Fruit fly (Drosophila melanogaster) whole organism, embryonic: Measurements from ENCODE around the gene spd-2.

ENCODE experiments used
- BEAF-32 ChIP-seq: fragments of 200-800 bp; sonication (Bioruptor generic); optimal IDR thresholded peaks from 3 replicates; lab custom pipeline; 2017; ENCODE audit warnings: missing biosample characterization, missing genetic modification characterization, mild to moderate bottlenecking, moderate library complexity, missing genetic modification reagents
- Bgb ChIP-seq: fragments of 200-800 bp; sonication (Bioruptor generic); IDR thresholded peaks from 2 replicates; pipeline ENCODE4 v1.3.6; 2022; ENCODE audit warnings: missing biosample characterization, missing genetic modification characterization; ENCODE audit not compliant: partially characterized antibody
- CG10147 ChIP-seq: fragments of 200-800 bp; sonication (Bioruptor generic); optimal IDR thresholded peaks from 2 replicates; lab custom pipeline; 2019; ENCODE audit warnings: missing biosample characterization, mild to moderate bottlenecking, missing genetic modification characterization, moderate library complexity
- CG1024 ChIP-seq: fragments of 200-800 bp; sonication (Bioruptor generic); IDR thresholded peaks from 2 replicates; pipeline ENCODE4 v1.3.6; 2022; ENCODE audit warnings: missing biosample characterization, missing genetic modification characterization
- CG10366 ChIP-seq: fragments of 200-800 bp; sonication (Bioruptor generic); IDR thresholded peaks from 2 replicates; pipeline ENCODE4 v1.3.6; 2022; ENCODE audit warnings: missing biosample characterization, missing genetic modification characterization
- CG12942 ChIP-seq: fragments of 200-800 bp; sonication (Bioruptor generic); optimal IDR thresholded peaks from 3 replicates; lab custom pipeline; 2016; ENCODE audit warnings: missing biosample characterization, missing genetic modification characterization
- CG14710 ChIP-seq: fragments of 200-800 bp; sonication (Bioruptor generic); optimal IDR thresholded peaks from 3 replicates; lab custom pipeline; 2019; ENCODE audit warnings: missing biosample characterization, mild to moderate bottlenecking, missing genetic modification characterization, moderate library complexity
- CG16779 ChIP-seq: fragments of 200-800 bp; sonication (Bioruptor generic); IDR thresholded peaks from 2 replicates; pipeline ENCODE4 v1.3.6; 2022; ENCODE audit warnings: missing biosample characterization, missing genetic modification characterization
- CG17328 ChIP-seq: fragments of 200-800 bp; sonication (Bioruptor generic); IDR thresholded peaks from 2 replicates; pipeline ENCODE4 v1.3.6; 2022; ENCODE audit warnings: missing biosample characterization, missing genetic modification characterization
- CG17829 ChIP-seq: fragments of 200-800 bp; optimal IDR thresholded peaks from 2 replicates; lab custom pipeline; 2019; ENCODE audit warnings: missing biosample characterization, mild to moderate bottlenecking, missing genetic modification characterization, moderate library complexity
- CG2116 ChIP-seq: fragments of 200-800 bp; sonication (Bioruptor generic); optimal IDR thresholded peaks from 3 replicates; lab custom pipeline; 2018; ENCODE audit warnings: missing biosample characterization, mild to moderate bottlenecking, missing genetic modification characterization
- CG5245 ChIP-seq: fragments of 200-800 bp; sonication (Bioruptor generic); optimal IDR thresholded peaks from 3 replicates; lab custom pipeline; 2016; ENCODE audit warnings: missing biosample characterization, missing genetic modification characterization
- CG6791 ChIP-seq: fragments of 200-800 bp; sonication (Bioruptor generic); IDR thresholded peaks from 3 replicates; pipeline ENCODE4 v1.3.6; 2022; ENCODE audit warnings: missing biosample characterization, missing genetic modification characterization; ENCODE audit not compliant: partially characterized antibody
- CG7987 ChIP-seq: fragments of 200-800 bp; sonication (Bioruptor generic); optimal IDR thresholded peaks from 2 replicates; lab custom pipeline; 2018; ENCODE audit warnings: missing biosample characterization, mild to moderate bottlenecking, missing genetic modification characterization, moderate library complexity
- CG8281 ChIP-seq: fragments of 200-800 bp; sonication (Bioruptor generic); optimal IDR thresholded peaks from 2 replicates; lab custom pipeline; 2018; ENCODE audit warnings: missing biosample characterization, mild to moderate bottlenecking, missing genetic modification characterization, moderate library complexity
- CG9727 ChIP-seq: fragments of 200-800 bp; sonication (Bioruptor generic); optimal IDR thresholded peaks from 3 replicates; lab custom pipeline; 2017; ENCODE audit warnings: missing biosample characterization, mild to moderate bottlenecking, missing genetic modification characterization
- CG9797 ChIP-seq: fragments of 200-800 bp; sonication (Bioruptor generic); optimal IDR thresholded peaks from 3 replicates; lab custom pipeline; 2018; ENCODE audit warnings: missing biosample characterization, mild to moderate bottlenecking, missing genetic modification characterization
- D19B ChIP-seq: fragments of 200-800 bp; sonication (Bioruptor generic); optimal IDR thresholded peaks from 2 replicates; lab custom pipeline; 2017; ENCODE audit warnings: missing biosample characterization, mild to moderate bottlenecking, missing genetic modification characterization
- Doc3 ChIP-seq: fragments of 200-800 bp; sonication (Bioruptor generic); IDR thresholded peaks from 3 replicates; pipeline ENCODE4 v1.3.6; 2022; ENCODE audit warnings: missing biosample characterization, missing genetic modification characterization; ENCODE audit not compliant: partially characterized antibody
- Dp ChIP-seq: fragments of 200-800 bp; sonication (Bioruptor generic); optimal IDR thresholded peaks from 2 replicates; lab custom pipeline; 2018; ENCODE audit warnings: missing biosample characterization, mild to moderate bottlenecking, missing genetic modification characterization, moderate library complexity
- Dref ChIP-seq: fragments of 200-800 bp; sonication (Bioruptor generic); IDR thresholded peaks from 2 replicates; pipeline ENCODE4 v1.3.6; 2022; ENCODE audit warnings: missing biosample characterization, missing genetic modification characterization
- E2f2 ChIP-seq: fragments of 200-800 bp; sonication (Bioruptor generic); IDR thresholded peaks from 2 replicates; pipeline ENCODE4 v1.3.6; 2022; ENCODE audit warnings: missing biosample characterization, missing genetic modification characterization
- Elba2 ChIP-seq: fragments of 200-800 bp; sonication (Bioruptor generic); optimal IDR thresholded peaks from 3 replicates; lab custom pipeline; 2016; ENCODE audit warnings: missing biosample characterization, missing genetic modification characterization
- Fer3 ChIP-seq: fragments of 200-800 bp; sonication (Bioruptor generic); optimal IDR thresholded peaks from 2 replicates; lab custom pipeline; 2018; ENCODE audit warnings: missing biosample characterization, mild to moderate bottlenecking, missing genetic modification characterization, moderate library complexity
- HLH4C ChIP-seq: fragments of 200-800 bp; sonication (Bioruptor generic); IDR thresholded peaks from 3 replicates; pipeline ENCODE4 v1.3.6; 2022; ENCODE audit warnings: missing biosample characterization, missing genetic modification characterization; ENCODE audit not compliant: partially characterized antibody
- Hey ChIP-seq: fragments of 200-800 bp; sonication (Bioruptor generic); optimal IDR thresholded peaks from 3 replicates; lab custom pipeline; 2018; ENCODE audit warnings: missing biosample characterization, mild to moderate bottlenecking, missing genetic modification characterization
- Hr3 ChIP-seq: fragments of 200-800 bp; sonication (Bioruptor generic); optimal IDR thresholded peaks from 3 replicates; lab custom pipeline; 2016; ENCODE audit warnings: missing biosample characterization, missing genetic modification characterization
- MBD-R2 ChIP-seq: fragments of 200-800 bp; sonication (Bioruptor generic); IDR thresholded peaks from 2 replicates; pipeline ENCODE4 v1.3.6; 2022; ENCODE audit warnings: missing biosample characterization, missing genetic modification characterization
- MESR4 ChIP-seq: fragments of 200-800 bp; sonication (Bioruptor generic); optimal IDR thresholded peaks from 2 replicates; lab custom pipeline; 2018; ENCODE audit warnings: missing biosample characterization, mild to moderate bottlenecking, missing genetic modification characterization, moderate library complexity
- NfI ChIP-seq: fragments of 200-800 bp; sonication (Bioruptor generic); optimal IDR thresholded peaks from 3 replicates; lab custom pipeline; 2018; ENCODE audit warnings: missing biosample characterization, mild to moderate bottlenecking, missing genetic modification characterization, moderate library complexity
- Ptx1 ChIP-seq: fragments of 200-800 bp; sonication (Bioruptor generic); IDR thresholded peaks from 2 replicates; pipeline ENCODE4 v1.3.6; 2022; ENCODE audit warnings: missing biosample characterization, missing genetic modification characterization
- Sin3A ChIP-seq: fragments of >200 bp; optimal IDR thresholded peaks from 2 replicates; lab custom pipeline; 2018
- Vsx1 ChIP-seq: fragments of 200-800 bp; sonication (Bioruptor generic); optimal IDR thresholded peaks from 2 replicates; lab custom pipeline; 2017; ENCODE audit warnings: missing biosample characterization, mild to moderate bottlenecking, missing genetic modification characterization, missing genetic modification reagents
- amos ChIP-seq: fragments of 200-800 bp; sonication (Bioruptor generic); IDR thresholded peaks from 2 replicates; pipeline ENCODE4 v1.3.6; 2022; ENCODE audit warnings: missing biosample characterization, missing genetic modification characterization; ENCODE audit not compliant: partially characterized antibody
- bigmax ChIP-seq: fragments of 200-800 bp; sonication (Bioruptor generic); optimal IDR thresholded peaks from 2 replicates; lab custom pipeline; 2018; ENCODE audit warnings: missing biosample characterization, mild to moderate bottlenecking, missing genetic modification characterization
- cwo ChIP-seq: fragments of 200-800 bp; sonication (Bioruptor generic); optimal IDR thresholded peaks from 3 replicates; lab custom pipeline; 2017; ENCODE audit warnings: missing biosample characterization, missing genetic modification characterization, mild to moderate bottlenecking, moderate library complexity, missing genetic modification reagents
- fd102C ChIP-seq: fragments of 200-800 bp; sonication (Bioruptor generic); optimal IDR thresholded peaks from 2 replicates; lab custom pipeline; 2018; ENCODE audit warnings: missing biosample characterization, mild to moderate bottlenecking, missing genetic modification characterization, moderate library complexity
- fd3F ChIP-seq: fragments of 200-800 bp; sonication (Bioruptor generic); optimal IDR thresholded peaks from 2 replicates; lab custom pipeline; 2018; ENCODE audit warnings: missing biosample characterization, mild to moderate bottlenecking, missing genetic modification characterization, moderate library complexity
- gcm2 ChIP-seq: fragments of 200-800 bp; sonication (Bioruptor generic); optimal IDR thresholded peaks from 2 replicates; lab custom pipeline; 2016; ENCODE audit warnings: missing biosample characterization, missing genetic modification characterization
- gem ChIP-seq: fragments of 200-800 bp; sonication (Bioruptor generic); optimal IDR thresholded peaks from 2 replicates; lab custom pipeline; 2019; ENCODE audit warnings: missing biosample characterization, mild to moderate bottlenecking, missing genetic modification characterization, moderate library complexity
- gfzf ChIP-seq: fragments of 200-800 bp; sonication (Bioruptor generic); optimal IDR thresholded peaks from 2 replicates; lab custom pipeline; 2016; ENCODE audit warnings: missing biosample characterization, mild to moderate bottlenecking, missing genetic modification characterization, moderate library complexity
- hbn ChIP-seq: fragments of 200-800 bp; sonication (Bioruptor generic); IDR thresholded peaks from 2 replicates; pipeline ENCODE4 v1.3.6; 2022; ENCODE audit warnings: missing biosample characterization, missing genetic modification characterization; ENCODE audit not compliant: partially characterized antibody
- p53 ChIP-seq: fragments of 200-800 bp; sonication (Bioruptor generic); optimal IDR thresholded peaks from 2 replicates; lab custom pipeline; 2016; ENCODE audit warnings: missing biosample characterization, missing genetic modification characterization
- row ChIP-seq: fragments of 200-800 bp; sonication (Bioruptor generic); IDR thresholded peaks from 3 replicates; pipeline ENCODE4 v1.3.6; 2022; ENCODE audit warnings: missing biosample characterization, missing genetic modification characterization
- sd ChIP-seq: fragments of 200-800 bp; sonication (Bioruptor generic); optimal IDR thresholded peaks from 3 replicates; lab custom pipeline; 2018; ENCODE audit warnings: missing biosample characterization, mild to moderate bottlenecking, missing genetic modification characterization, moderate library complexity
- sens-2 ChIP-seq: fragments of 200-800 bp; sonication (Bioruptor generic); IDR thresholded peaks from 2 replicates; pipeline ENCODE4 v1.3.6; 2022; ENCODE audit warnings: missing biosample characterization, missing genetic modification characterization
- sima ChIP-seq: fragments of 200-800 bp; sonication (Bioruptor generic); optimal IDR thresholded peaks from 2 replicates; lab custom pipeline; 2016; ENCODE audit warnings: missing biosample characterization, missing genetic modification characterization
- sna ChIP-seq: fragments of 200-800 bp; sonication (Bioruptor generic); IDR thresholded peaks from 2 replicates; pipeline ENCODE4 v1.3.6; 2022; ENCODE audit warnings: missing biosample characterization, missing genetic modification characterization; ENCODE audit not compliant: partially characterized antibody
- trem ChIP-seq: fragments of 200-800 bp; optimal IDR thresholded peaks from 3 replicates; lab custom pipeline; 2019; ENCODE audit warnings: missing biosample characterization, mild to moderate bottlenecking, missing genetic modification characterization, moderate library complexity
- zf30C ChIP-seq: fragments of 200-800 bp; sonication (Bioruptor generic); optimal IDR thresholded peaks from 3 replicates; lab custom pipeline; 2018; ENCODE audit warnings: missing biosample characterization, mild to moderate bottlenecking, missing genetic modification characterization

The spd-2 gene

dm6 chr3L:16610201-16610600 is 15.4 kb upstream of the spd-2 start, which contains the start of gene Prosbeta6 (continued):
- TF ChIP-seq BEAF-32 (peak; percentile 74), Dref (GFP tag; lab: Robert Waterston, UW) (peak; percentile 71), Fer3 (tag; lab: Kevin White, UChicago) (no peak), Hr3 (GFP tag; lab: Kevin White, UChicago) (no peak), zf30C (GFP tag; lab: Kevin White, UChicago) (no peak), fd102C (GFP tag; lab: Kevin White, UChicago) (no peak), CG17829 (tag; lab: Kevin White, UChicago) (peak; percentile 10), CG14710 (tag; lab: Kevin White, UChicago) (peak; percentile 27), CG2116 (peak; percentile 16), row (GFP tag; lab: Robert Waterston, UW) (peak; percentile 49; the same call in 2 of the 3 replicates), CG17328 (GFP tag; lab: Robert Waterston, UW) (no peak), CG1024 (no peak), p53 (GFP tag; lab: Kevin White, UChicago) (no peak), sens-2 (no peak), Bgb (GFP tag; lab: Robert Waterston, UW) (peak; percentile 56), CG6791 (GFP tag; lab: Robert Waterston, UW) (peak; percentile 60; the same call in 1 of the 3 replicates), Dp (GFP tag; lab: Kevin White, UChicago) (peak; percentile 44), sima (GFP tag; lab: Kevin White, UChicago) (no peak), cwo (GFP tag; lab: Kevin White, UChicago) (no peak), trem (tag; lab: Kevin White, UChicago) (peak; percentile 55), NfI (GFP tag; lab: Kevin White, UChicago) (no peak), sna (GFP tag; lab: Robert Waterston, UW) (0 out of 2 replicates have a peak, but pooled peaks have one; percentile 45), MESR4 (GFP tag; lab: Kevin White, UChicago) (peak; percentile 60), fd3F (GFP tag; lab: Kevin White, UChicago) (no peak), Sin3A (lab: Kevin White, UChicago) (no peak), gfzf (GFP tag; lab: Kevin White, UChicago) (peak; percentile 69), CG12942 (GFP tag; lab: Kevin White, UChicago) (no peak), CG16779 (GFP tag; lab: Robert Waterston, UW) (no peak), Ptx1 (no peak), E2f2 (peak; percentile 48), HLH4C (no peak), CG10366 (GFP tag; lab: Robert Waterston, UW) (no peak), gem (no peak), Doc3 (GFP tag; lab: Robert Waterston, UW) (peak; percentile 53; the same call in 1 of the 3 replicates), amos (GFP tag; lab: Robert Waterston, UW) (peak; percentile 62), CG7987 (GFP tag; lab: Kevin White, UChicago) (no peak), Elba2 (GFP tag; lab: Kevin White, UChicago) (no peak), Hey (tag; lab: Kevin White, UChicago) (no peak), CG9727 (no peak), D19B (no peak), CG8281 (tag; lab: Kevin White, UChicago) (no peak), hbn (GFP tag; lab: Robert Waterston, UW) (peak; percentile 43), bigmax (GFP tag; lab: Kevin White, UChicago) (peak; percentile 56), sd (peak; percentile 45), gcm2 (GFP tag; lab: Kevin White, UChicago) (no peak), CG5245 (no peak), CG10147 (no peak), MBD-R2 (GFP tag; lab: Robert Waterston, UW) (peak; percentile 59), CG9797 (GFP tag; lab: Kevin White, UChicago) (peak; percentile 71), Vsx1 (GFP tag; lab: Kevin White, UChicago) (no peak)
